Fruit fly (Drosophila melanogaster) whole organism, prepupa: ENCODE measurements around the gene CG1889.

ENCODE experiments used
- CG10631 ChIP-seq: fragments of 200-800 bp; sonication (Bioruptor generic); optimal IDR thresholded peaks from 2 replicates; lab custom pipeline; 2016; ENCODE audit warnings: missing biosample characterization, missing genetic modification characterization
- CG10669 ChIP-seq: fragments of 200-800 bp; sonication (Bioruptor generic); optimal IDR thresholded peaks from 3 replicates; lab custom pipeline; 2018; ENCODE audit warnings: missing biosample characterization, mild to moderate bottlenecking, missing genetic modification characterization, moderate library complexity
- CG11762 ChIP-seq: fragments of 200-800 bp; sonication (Bioruptor generic); optimal IDR thresholded peaks from 3 replicates; lab custom pipeline; 2016; ENCODE audit warnings: missing biosample characterization, missing genetic modification characterization; ENCODE audit not compliant: insufficient read depth
- CG15336 ChIP-seq: fragments of 200-800 bp; sonication (Bioruptor generic); IDR thresholded peaks from 2 replicates; pipeline ENCODE4 v1.3.6; 2022; ENCODE audit warnings: missing biosample characterization, missing genetic modification characterization
- CG1621 ChIP-seq: fragments of 200-800 bp; sonication (Bioruptor generic); optimal IDR thresholded peaks from 3 replicates; lab custom pipeline; 2018; ENCODE audit warnings: missing biosample characterization, mild to moderate bottlenecking, missing genetic modification characterization
- CG16779 ChIP-seq: fragments of 200-800 bp; sonication (Bioruptor generic); optimal IDR thresholded peaks from 3 replicates; lab custom pipeline; 2017; ENCODE audit warnings: missing biosample characterization, mild to moderate bottlenecking, missing genetic modification characterization
- CG31627 ChIP-seq: fragments of 200-800 bp; sonication (Bioruptor generic); optimal IDR thresholded peaks from 3 replicates; lab custom pipeline; 2016; ENCODE audit warnings: missing biosample characterization, missing genetic modification characterization
- CG32006 ChIP-seq: fragments of 200-800 bp; sonication (Bioruptor generic); optimal IDR thresholded peaks from 3 replicates; lab custom pipeline; 2017; ENCODE audit warnings: missing biosample characterization, mild to moderate bottlenecking, missing genetic modification characterization
- CG34406 ChIP-seq: fragments of 200-800 bp; sonication (Bioruptor generic); optimal IDR thresholded peaks from 3 replicates; lab custom pipeline; 2016; ENCODE audit warnings: missing biosample characterization, missing genetic modification characterization
- CG4318 ChIP-seq: fragments of 200-800 bp; sonication (Bioruptor generic); optimal IDR thresholded peaks from 3 replicates; lab custom pipeline; 2017; ENCODE audit warnings: missing biosample characterization, mild to moderate bottlenecking, missing genetic modification characterization
- CG6163 ChIP-seq: fragments of 200-800 bp; sonication (Bioruptor generic); IDR thresholded peaks from 3 replicates; pipeline ENCODE4 v1.3.6; 2022; ENCODE audit warnings: missing biosample characterization, missing genetic modification characterization
- CG6276 ChIP-seq: fragments of 200-800 bp; sonication (Bioruptor generic); optimal IDR thresholded peaks from 2 replicates; lab custom pipeline; 2017; ENCODE audit warnings: missing biosample characterization, mild to moderate bottlenecking, missing genetic modification characterization
- CG6792 ChIP-seq: fragments of 200-800 bp; sonication (Bioruptor generic); optimal IDR thresholded peaks from 3 replicates; lab custom pipeline; 2016; ENCODE audit warnings: missing biosample characterization, missing genetic modification characterization
- CG6808 ChIP-seq: fragments of 200-800 bp; sonication (Bioruptor generic); optimal IDR thresholded peaks from 3 replicates; lab custom pipeline; 2017; ENCODE audit warnings: missing biosample characterization, missing genetic modification characterization, mild to moderate bottlenecking, moderate library complexity, missing genetic modification reagents
- CG8119 ChIP-seq: fragments of 200-800 bp; sonication (Bioruptor generic); IDR thresholded peaks from 3 replicates; pipeline ENCODE4 v1.3.6; 2022; ENCODE audit warnings: missing biosample characterization, missing genetic modification characterization
- CG9139 ChIP-seq: fragments of 200-800 bp; sonication (Bioruptor generic); optimal IDR thresholded peaks from 3 replicates; lab custom pipeline; 2017; ENCODE audit warnings: missing biosample characterization, mild to moderate bottlenecking, missing genetic modification characterization
- Eip75B ChIP-seq: fragments of 200-800 bp; sonication (Bioruptor generic); optimal IDR thresholded peaks from 3 replicates; lab custom pipeline; 2016; ENCODE audit warnings: missing biosample characterization, missing genetic modification characterization
- Eip78C ChIP-seq: fragments of 200-800 bp; sonication (Bioruptor generic); peaks from one replicate; lab custom pipeline; 2016; ENCODE audit warnings: missing biosample characterization, missing genetic modification characterization
- Ets96B ChIP-seq: fragments of 200-800 bp; optimal IDR thresholded peaks from 2 replicates; lab custom pipeline; 2019; ENCODE audit warnings: missing biosample characterization, mild to moderate bottlenecking, missing genetic modification characterization, moderate library complexity
- Gug ChIP-seq: fragments of 200-800 bp; sonication (Bioruptor generic); IDR thresholded peaks from 2 replicates; pipeline ENCODE4 v1.3.6; 2022; ENCODE audit warnings: missing biosample characterization, missing genetic modification characterization
- Hr39 ChIP-seq: fragments of 200-800 bp; sonication (Bioruptor generic); optimal IDR thresholded peaks from 2 replicates; lab custom pipeline; 2016; ENCODE audit warnings: missing biosample characterization, missing genetic modification characterization
- Met ChIP-seq: fragments of 200-800 bp; sonication (Bioruptor generic); optimal IDR thresholded peaks from 3 replicates; lab custom pipeline; 2016; ENCODE audit warnings: missing biosample characterization, missing genetic modification characterization
- Smox ChIP-seq: fragments of 200-800 bp; sonication (Bioruptor generic); optimal IDR thresholded peaks from 3 replicates; lab custom pipeline; 2016; ENCODE audit warnings: missing biosample characterization, missing genetic modification characterization
- Sox102F ChIP-seq: fragments of 200-800 bp; sonication (Bioruptor generic); optimal IDR thresholded peaks from 2 replicates; lab custom pipeline; 2016; ENCODE audit warnings: missing biosample characterization, mild to moderate bottlenecking, missing genetic modification characterization
- Sox15 ChIP-seq: fragments of 200-800 bp; sonication (Bioruptor generic); optimal IDR thresholded peaks from 3 replicates; lab custom pipeline; 2016; ENCODE audit warnings: missing biosample characterization, missing genetic modification characterization
- achi ChIP-seq: fragments of 200-800 bp; sonication (Bioruptor generic); optimal IDR thresholded peaks from 3 replicates; lab custom pipeline; 2016; ENCODE audit warnings: missing biosample characterization, missing genetic modification characterization
- acj6 ChIP-seq: fragments of 200-800 bp; sonication (Bioruptor generic); optimal IDR thresholded peaks from 3 replicates; lab custom pipeline; 2016; ENCODE audit warnings: missing biosample characterization, missing genetic modification characterization
- cyc ChIP-seq: fragments of 200-800 bp; sonication (Bioruptor generic); optimal IDR thresholded peaks from 3 replicates; lab custom pipeline; 2016; ENCODE audit warnings: missing biosample characterization, missing genetic modification characterization
- dsx ChIP-seq: fragments of 200-800 bp; optimal IDR thresholded peaks from 3 replicates; lab custom pipeline; 2019; ENCODE audit warnings: missing biosample characterization, mild to moderate bottlenecking, missing genetic modification characterization, moderate library complexity; ENCODE audit not compliant: poor library complexity, severe bottlenecking
- eg ChIP-seq: fragments of 200-800 bp; sonication (Bioruptor generic); IDR thresholded peaks from 3 replicates; pipeline ENCODE4 v1.3.6; 2022; ENCODE audit warnings: missing biosample characterization, missing genetic modification characterization
- esn ChIP-seq: fragments of 200-800 bp; sonication (Bioruptor generic); optimal IDR thresholded peaks from 2 replicates; lab custom pipeline; 2016; ENCODE audit warnings: missing biosample characterization, mild to moderate bottlenecking, missing genetic modification characterization, moderate library complexity
- fkh ChIP-seq: fragments of 200-800 bp; sonication (Bioruptor generic); optimal IDR thresholded peaks from 3 replicates; lab custom pipeline; 2017; ENCODE audit warnings: missing biosample characterization, mild to moderate bottlenecking, missing genetic modification characterization, moderate library complexity
- lz ChIP-seq: fragments of 200-800 bp; sonication (Bioruptor generic); optimal IDR thresholded peaks from 3 replicates; lab custom pipeline; 2016; ENCODE audit warnings: missing biosample characterization, missing genetic modification characterization
- pdm3 ChIP-seq: fragments of 200-800 bp; sonication (Bioruptor generic); optimal IDR thresholded peaks from 3 replicates; lab custom pipeline; 2016; ENCODE audit warnings: missing biosample characterization, missing genetic modification characterization
- salr ChIP-seq, 2 experiments: fragments of 200-800 bp; sonication (Bioruptor generic); optimal IDR thresholded peaks; 3 replicates each; lab custom pipeline; 2016 to 2018; ENCODE audit warnings: missing biosample characterization in 2 of 2, missing genetic modification characterization in 2 of 2, mild to moderate bottlenecking in 1 of 2
- topi ChIP-seq: fragments of 200-800 bp; sonication (Bioruptor generic); optimal IDR thresholded peaks from 3 replicates; lab custom pipeline; 2016; ENCODE audit warnings: missing biosample characterization, missing genetic modification characterization
- vri ChIP-seq: fragments of 200-800 bp; sonication (Bioruptor generic); optimal IDR thresholded peaks from 3 replicates; lab custom pipeline; 2016; ENCODE audit warnings: missing biosample characterization, mild to moderate bottlenecking, missing genetic modification characterization

CG1889 gene

dm6 chrX:9964778-9965291 is at the start of gene CG1889, which contains the start of gene CG1791:
Gene CG1889 (plus strand): TSS chrX:9965241.
Gene CG1791 (minus strand): TSS chrX:9964878.
- no peak for TF ChIP-seq dsx
- no peak for TF ChIP-seq salr (GFP tag; optimal IDR thresholded peaks at IDR 0.05; lab: Kevin White, UChicago)
- no peak for TF ChIP-seq CG6808 (GFP tag; lab: Kevin White, UChicago)
- TF ChIP-seq lz (GFP tag; lab: Kevin White, UChicago): no peak
- no peak for TF ChIP-seq acj6 (GFP tag; lab: Kevin White, UChicago)
- TF ChIP-seq Eip75B: no peak
- TF ChIP-seq Ets96B (tag; lab: Kevin White, UChicago): no peak
- no peak for TF ChIP-seq pdm3
- no peak for TF ChIP-seq Eip78C
- no peak for TF ChIP-seq CG11762 (GFP tag; lab: Kevin White, UChicago)
- TF ChIP-seq topi: no peak
- no peak for TF ChIP-seq CG1621 (tag; lab: Kevin White, UChicago)
- no peak for TF ChIP-seq Met
- no peak for TF ChIP-seq CG31627 (GFP tag; lab: Kevin White, UChicago)
- no peak for TF ChIP-seq CG34406
- no peak for TF ChIP-seq achi
- no peak for TF ChIP-seq CG6792 (GFP tag; lab: Kevin White, UChicago)
- TF ChIP-seq CG4318 (GFP tag; lab: Kevin White, UChicago): no peak
- no peak for TF ChIP-seq cyc (GFP tag; lab: Kevin White, UChicago)

DNA sequence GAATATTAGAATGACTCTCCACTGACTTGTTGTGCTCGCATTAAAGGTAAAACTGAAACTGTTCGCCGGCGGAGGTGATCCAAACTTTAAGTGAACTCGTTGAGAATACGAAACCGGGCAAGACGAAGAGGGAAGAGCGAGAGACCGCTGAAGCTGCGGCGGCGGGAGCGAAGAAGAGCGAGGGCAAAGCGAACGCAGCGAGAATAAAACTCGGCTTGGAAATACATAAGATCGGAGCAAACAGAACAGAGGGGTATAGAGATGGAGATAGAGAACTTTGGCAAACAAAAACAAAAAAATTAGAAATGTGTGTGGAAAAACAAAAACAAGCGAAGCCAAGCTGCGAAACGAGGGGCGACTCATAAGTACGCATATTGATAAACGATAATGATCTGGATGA is 34.2 kb upstream of the CG1889 start, which contains the start of gene Idgf4:
Idgf4 (minus strand) TSS at position 67 of the 400 bp plus-strand sequence.
- no peak for TF ChIP-seq CG6808 (GFP tag; lab: Kevin White, UChicago)
- peak; percentile 72 for TF ChIP-seq fkh (GFP tag; lab: Kevin White, UChicago)
- TF ChIP-seq Eip78C: peak; percentile 6
- TF ChIP-seq CG15336 (GFP tag; lab: Robert Waterston, UW): peak; percentile 42; the same call in 1 of the 2 replicates
- TF ChIP-seq CG6276 (GFP tag; lab: Kevin White, UChicago): peak; percentile 32
- TF ChIP-seq CG16779 (tag; lab: Kevin White, UChicago): peak; percentile 9
- TF ChIP-seq Gug (GFP tag; lab: Robert Waterston, UW): 0 out of 2 replicates have a peak, but pooled peaks have one; percentile 8
- TF ChIP-seq vri: peak; percentile 23
- TF ChIP-seq CG32006 (GFP tag; lab: Kevin White, UChicago): peak; percentile 15
- no peak for TF ChIP-seq acj6 (GFP tag; lab: Kevin White, UChicago)
- no peak for TF ChIP-seq Smox (GFP tag; lab: Kevin White, UChicago)
- 0 out of 3 replicates have a peak, but pooled peaks have one; percentile 20 for TF ChIP-seq CG8119 (GFP tag; lab: Robert Waterston, UW)
- no peak for TF ChIP-seq salr (GFP tag; optimal IDR thresholded peaks at IDR 0.05; lab: Kevin White, UChicago)
- no peak for TF ChIP-seq esn (GFP tag; lab: Kevin White, UChicago)
- TF ChIP-seq CG6792 (GFP tag; lab: Kevin White, UChicago): no peak
- TF ChIP-seq CG10669 (GFP tag; lab: Kevin White, UChicago): no peak
- TF ChIP-seq Hr39: no peak
- 0 out of 3 replicates have a peak, but pooled peaks have one; percentile 33 for TF ChIP-seq CG6163 (GFP tag; lab: Robert Waterston, UW)
- no peak for TF ChIP-seq Met
- TF ChIP-seq Sox15 (GFP tag; lab: Kevin White, UChicago): no peak
- no peak for TF ChIP-seq CG9139 (GFP tag; lab: Kevin White, UChicago)
- TF ChIP-seq lz (GFP tag; lab: Kevin White, UChicago): no peak
- no peak for TF ChIP-seq Sox102F (GFP tag; lab: Kevin White, UChicago)
- no peak for TF ChIP-seq CG34406
- TF ChIP-seq CG31627 (GFP tag; lab: Kevin White, UChicago): no peak
- no peak for TF ChIP-seq CG10631
- TF ChIP-seq eg (GFP tag; lab: Robert Waterston, UW): peak; percentile 71; the same call in 2 of the 3 replicates
